Fruit fly (Drosophila melanogaster): ENCODE results near the gene Galphaf.

The Galphaf gene

dm6 chr3L:16710258-16711020, 42.7 kb upstream of the Galphaf start (continued):
- TF ChIP-seq Hr38 (GFP tag; optimal IDR thresholded peaks at IDR 0.05) = no peak
- TF ChIP-seq CG32006 (GFP tag; optimal IDR thresholded peaks at IDR 0.05) = peak; percentile 75
- TF ChIP-seq CG6792 (GFP tag; optimal IDR thresholded peaks at IDR 0.05) = peak; percentile 57
- peak; percentile 1 for TF ChIP-seq Blimp-1 (GFP tag; optimal IDR thresholded peaks at IDR 0.05)
- peak; percentile 81 for TF ChIP-seq CG15336 (GFP tag; IDR thresholded peaks at IDR 0.05)
- TF ChIP-seq achi (GFP tag; optimal IDR thresholded peaks at IDR 0.05) = peak; percentile 64
- TF ChIP-seq Hr4 (GFP tag; optimal IDR thresholded peaks at IDR 0.05) = peak; percentile 40
- TF ChIP-seq CG6854 (GFP tag; optimal IDR thresholded peaks at IDR 0.05) = no peak
- TF ChIP-seq CG10631 (GFP tag; optimal IDR thresholded peaks at IDR 0.05) = peak; percentile 71
- TF ChIP-seq CG31627 (GFP tag; optimal IDR thresholded peaks at IDR 0.05) = no peak
- peak; percentile 37 for TF ChIP-seq CG8632 (GFP tag; optimal IDR thresholded peaks at IDR 0.05)
- TF ChIP-seq CG11294 (GFP tag; IDR thresholded peaks at IDR 0.05) = peak; percentile 68; the same call in 1 of the 2 replicates
- peak; percentile 57 for TF ChIP-seq CG34406 (GFP tag; optimal IDR thresholded peaks at IDR 0.05)
- TF ChIP-seq Eip75B (GFP tag; optimal IDR thresholded peaks at IDR 0.05) = peak; percentile 8
- peak; percentile 52 for TF ChIP-seq CG4318 (GFP tag; optimal IDR thresholded peaks at IDR 0.05)
- TF ChIP-seq Eip93F (GFP tag; optimal IDR thresholded peaks at IDR 0.05) = no peak

dm6 chr3L:16709673-16710257, 42.0 kb upstream of the Galphaf start:
- TF ChIP-seq CG10669 (GFP tag; optimal IDR thresholded peaks at IDR 0.05) = no peak
- no peak for TF ChIP-seq CG1621 (tag; optimal IDR thresholded peaks at IDR 0.05)
- TF ChIP-seq Eip78C (GFP tag) = peak; percentile 83
- no peak for TF ChIP-seq CG6792 (GFP tag; optimal IDR thresholded peaks at IDR 0.05)
- TF ChIP-seq Sox102F (GFP tag; optimal IDR thresholded peaks at IDR 0.05) = no peak
- TF ChIP-seq Ets96B (tag; optimal IDR thresholded peaks at IDR 0.05) = no peak
- TF ChIP-seq CG11762 (GFP tag; optimal IDR thresholded peaks at IDR 0.05; ENCODE audit: insufficient read depth) = no peak
- peak; percentile 82 for TF ChIP-seq CG6854 (GFP tag; optimal IDR thresholded peaks at IDR 0.05)
- peak; percentile 25; the same call in 2 of the 3 replicates for TF ChIP-seq CG8119 (GFP tag; IDR thresholded peaks at IDR 0.05)
- TF ChIP-seq lz (GFP tag; optimal IDR thresholded peaks at IDR 0.05) = no peak
- no peak for TF ChIP-seq CG3919 (GFP tag; optimal IDR thresholded peaks at IDR 0.05)
- TF ChIP-seq OdsH (GFP tag; optimal IDR thresholded peaks at IDR 0.05) = no peak
- no peak for TF ChIP-seq esn (GFP tag; optimal IDR thresholded peaks at IDR 0.05)
- TF ChIP-seq CG8632 (GFP tag; optimal IDR thresholded peaks at IDR 0.05) = peak; percentile 18
- TF ChIP-seq CG15336 (GFP tag; IDR thresholded peaks at IDR 0.05) = peak; percentile 34
- peak; percentile 7; the same call in 1 of the 3 replicates for TF ChIP-seq CG6163 (GFP tag; IDR thresholded peaks at IDR 0.05)
- TF ChIP-seq acj6 (GFP tag; optimal IDR thresholded peaks at IDR 0.05) = peak; percentile 13
- no peak for TF ChIP-seq svp (GFP tag)
- TF ChIP-seq Hr39 (GFP tag; optimal IDR thresholded peaks at IDR 0.05) = peak; percentile 45
- peak; percentile 48; the same call in 2 of the 3 replicates for TF ChIP-seq eg (GFP tag; IDR thresholded peaks at IDR 0.05)
- no peak for TF ChIP-seq Hr38 (GFP tag; optimal IDR thresholded peaks at IDR 0.05)
- peak; percentile 1 for TF ChIP-seq Eip93F (GFP tag; optimal IDR thresholded peaks at IDR 0.05)
- no peak for TF ChIP-seq vri (GFP tag; optimal IDR thresholded peaks at IDR 0.05)
- no peak for TF ChIP-seq CG31627 (GFP tag; optimal IDR thresholded peaks at IDR 0.05)
- TF ChIP-seq spab (GFP tag; optimal IDR thresholded peaks at IDR 0.05) = no peak

- TF ChIP-seq esn (GFP tag; optimal IDR thresholded peaks at IDR 0.05) (no peak), fkh (GFP tag; optimal IDR thresholded peaks at IDR 0.05) (peak; percentile 74)
Observed at dm6 chr3L:16708738-16709350, 41.1 kb upstream of the Galphaf start.

Data from whole organism, prepupa.